Fruit fly (Drosophila melanogaster) whole organism, prepupa: Measurements from ENCODE around the gene CG10469.

Experiments
- CG10631 ChIP-seq: fragments of 200-800 bp; sonication (Bioruptor generic); optimal IDR thresholded peaks from 2 replicates; lab custom pipeline; 2016; ENCODE audit warnings: missing biosample characterization, missing genetic modification characterization
- CG10669 ChIP-seq: fragments of 200-800 bp; sonication (Bioruptor generic); optimal IDR thresholded peaks from 3 replicates; lab custom pipeline; 2018; ENCODE audit warnings: missing biosample characterization, mild to moderate bottlenecking, missing genetic modification characterization, moderate library complexity
- CG11294 ChIP-seq: fragments of 200-800 bp; sonication (Bioruptor generic); IDR thresholded peaks from 2 replicates; pipeline ENCODE4 v1.3.6; 2022; ENCODE audit warnings: missing biosample characterization, missing genetic modification characterization
- CG11902 ChIP-seq: fragments of 200-800 bp; sonication (Bioruptor generic); optimal IDR thresholded peaks from 3 replicates; lab custom pipeline; 2016; ENCODE audit warnings: missing biosample characterization, missing genetic modification characterization
- CG15336 ChIP-seq: fragments of 200-800 bp; sonication (Bioruptor generic); IDR thresholded peaks from 2 replicates; pipeline ENCODE4 v1.3.6; 2022; ENCODE audit warnings: missing biosample characterization, missing genetic modification characterization
- CG1621 ChIP-seq: fragments of 200-800 bp; sonication (Bioruptor generic); optimal IDR thresholded peaks from 3 replicates; lab custom pipeline; 2018; ENCODE audit warnings: missing biosample characterization, mild to moderate bottlenecking, missing genetic modification characterization
- CG16779 ChIP-seq: fragments of 200-800 bp; sonication (Bioruptor generic); optimal IDR thresholded peaks from 3 replicates; lab custom pipeline; 2017; ENCODE audit warnings: missing biosample characterization, mild to moderate bottlenecking, missing genetic modification characterization
- CG3032 ChIP-seq: fragments of 200-800 bp; optimal IDR thresholded peaks from 2 replicates; lab custom pipeline; 2019; ENCODE audit warnings: missing biosample characterization, mild to moderate bottlenecking, missing genetic modification characterization, moderate library complexity
- CG31627 ChIP-seq: fragments of 200-800 bp; sonication (Bioruptor generic); optimal IDR thresholded peaks from 3 replicates; lab custom pipeline; 2016; ENCODE audit warnings: missing biosample characterization, missing genetic modification characterization
- CG32006 ChIP-seq: fragments of 200-800 bp; sonication (Bioruptor generic); optimal IDR thresholded peaks from 3 replicates; lab custom pipeline; 2017; ENCODE audit warnings: missing biosample characterization, mild to moderate bottlenecking, missing genetic modification characterization
- CG34406 ChIP-seq: fragments of 200-800 bp; sonication (Bioruptor generic); optimal IDR thresholded peaks from 3 replicates; lab custom pipeline; 2016; ENCODE audit warnings: missing biosample characterization, missing genetic modification characterization
- CG3919 ChIP-seq: fragments of 200-800 bp; sonication (Bioruptor generic); optimal IDR thresholded peaks from 3 replicates; lab custom pipeline; 2016; ENCODE audit warnings: missing biosample characterization, missing genetic modification characterization
- CG4318 ChIP-seq: fragments of 200-800 bp; sonication (Bioruptor generic); optimal IDR thresholded peaks from 3 replicates; lab custom pipeline; 2017; ENCODE audit warnings: missing biosample characterization, mild to moderate bottlenecking, missing genetic modification characterization
- CG6163 ChIP-seq: fragments of 200-800 bp; sonication (Bioruptor generic); IDR thresholded peaks from 3 replicates; pipeline ENCODE4 v1.3.6; 2022; ENCODE audit warnings: missing biosample characterization, missing genetic modification characterization
- CG6276 ChIP-seq: fragments of 200-800 bp; sonication (Bioruptor generic); optimal IDR thresholded peaks from 2 replicates; lab custom pipeline; 2017; ENCODE audit warnings: missing biosample characterization, mild to moderate bottlenecking, missing genetic modification characterization
- CG6854 ChIP-seq: fragments of 200-800 bp; sonication (Bioruptor generic); optimal IDR thresholded peaks from 2 replicates; lab custom pipeline; 2017; ENCODE audit warnings: missing biosample characterization, mild to moderate bottlenecking, missing genetic modification characterization
- CG7368 ChIP-seq: fragments of 200-800 bp; sonication (Bioruptor generic); optimal IDR thresholded peaks from 3 replicates; lab custom pipeline; 2016; ENCODE audit warnings: missing biosample characterization, missing genetic modification characterization
- CG8119 ChIP-seq: fragments of 200-800 bp; sonication (Bioruptor generic); IDR thresholded peaks from 3 replicates; pipeline ENCODE4 v1.3.6; 2022; ENCODE audit warnings: missing biosample characterization, missing genetic modification characterization
- CG8632 ChIP-seq: fragments of 200-800 bp; sonication (Bioruptor generic); optimal IDR thresholded peaks from 3 replicates; lab custom pipeline; 2016; ENCODE audit warnings: missing biosample characterization, missing genetic modification characterization
- CG9139 ChIP-seq: fragments of 200-800 bp; sonication (Bioruptor generic); optimal IDR thresholded peaks from 3 replicates; lab custom pipeline; 2017; ENCODE audit warnings: missing biosample characterization, mild to moderate bottlenecking, missing genetic modification characterization
- Eip75B ChIP-seq: fragments of 200-800 bp; sonication (Bioruptor generic); optimal IDR thresholded peaks from 3 replicates; lab custom pipeline; 2016; ENCODE audit warnings: missing biosample characterization, missing genetic modification characterization
- Eip78C ChIP-seq: fragments of 200-800 bp; sonication (Bioruptor generic); peaks from one replicate; lab custom pipeline; 2016; ENCODE audit warnings: missing biosample characterization, missing genetic modification characterization
- Ets21C ChIP-seq: fragments of 200-800 bp; sonication (Bioruptor generic); optimal IDR thresholded peaks from 3 replicates; lab custom pipeline; 2016; ENCODE audit warnings: missing biosample characterization, missing genetic modification characterization
- Ets96B ChIP-seq: fragments of 200-800 bp; optimal IDR thresholded peaks from 2 replicates; lab custom pipeline; 2019; ENCODE audit warnings: missing biosample characterization, mild to moderate bottlenecking, missing genetic modification characterization, moderate library complexity
- Gug ChIP-seq: fragments of 200-800 bp; sonication (Bioruptor generic); IDR thresholded peaks from 2 replicates; pipeline ENCODE4 v1.3.6; 2022; ENCODE audit warnings: missing biosample characterization, missing genetic modification characterization
- Hr38 ChIP-seq: sonication (Bioruptor generic); optimal IDR thresholded peaks from 2 replicates; lab custom pipeline; 2016; ENCODE audit warnings: missing biosample characterization, missing genetic modification characterization
- Hr39 ChIP-seq: fragments of 200-800 bp; sonication (Bioruptor generic); optimal IDR thresholded peaks from 2 replicates; lab custom pipeline; 2016; ENCODE audit warnings: missing biosample characterization, missing genetic modification characterization
- Lpt ChIP-seq: fragments of 200-800 bp; sonication (Bioruptor generic); optimal IDR thresholded peaks from 3 replicates; lab custom pipeline; 2016; ENCODE audit warnings: missing biosample characterization, missing genetic modification characterization
- Met ChIP-seq: fragments of 200-800 bp; sonication (Bioruptor generic); optimal IDR thresholded peaks from 3 replicates; lab custom pipeline; 2016; ENCODE audit warnings: missing biosample characterization, missing genetic modification characterization
- OdsH ChIP-seq: fragments of 200-800 bp; sonication (Bioruptor generic); optimal IDR thresholded peaks from 3 replicates; lab custom pipeline; 2016; ENCODE audit warnings: missing biosample characterization, missing genetic modification characterization
- Smox ChIP-seq: fragments of 200-800 bp; sonication (Bioruptor generic); optimal IDR thresholded peaks from 3 replicates; lab custom pipeline; 2016; ENCODE audit warnings: missing biosample characterization, missing genetic modification characterization
- Sox102F ChIP-seq: fragments of 200-800 bp; sonication (Bioruptor generic); optimal IDR thresholded peaks from 2 replicates; lab custom pipeline; 2016; ENCODE audit warnings: missing biosample characterization, mild to moderate bottlenecking, missing genetic modification characterization
- Sox14 ChIP-seq: fragments of 200-800 bp; sonication (Bioruptor generic); optimal IDR thresholded peaks from 3 replicates; lab custom pipeline; 2016; ENCODE audit warnings: missing biosample characterization, missing genetic modification characterization
- Sox15 ChIP-seq: fragments of 200-800 bp; sonication (Bioruptor generic); optimal IDR thresholded peaks from 3 replicates; lab custom pipeline; 2016; ENCODE audit warnings: missing biosample characterization, missing genetic modification characterization
- achi ChIP-seq: fragments of 200-800 bp; sonication (Bioruptor generic); optimal IDR thresholded peaks from 3 replicates; lab custom pipeline; 2016; ENCODE audit warnings: missing biosample characterization, missing genetic modification characterization
- acj6 ChIP-seq: fragments of 200-800 bp; sonication (Bioruptor generic); optimal IDR thresholded peaks from 3 replicates; lab custom pipeline; 2016; ENCODE audit warnings: missing biosample characterization, missing genetic modification characterization
- cyc ChIP-seq: fragments of 200-800 bp; sonication (Bioruptor generic); optimal IDR thresholded peaks from 3 replicates; lab custom pipeline; 2016; ENCODE audit warnings: missing biosample characterization, missing genetic modification characterization
- dac ChIP-seq: fragments of 200-800 bp; sonication (Bioruptor generic); optimal IDR thresholded peaks from 2 replicates; lab custom pipeline; 2017; ENCODE audit warnings: missing biosample characterization, mild to moderate bottlenecking, missing genetic modification characterization
- dsx ChIP-seq: fragments of 200-800 bp; optimal IDR thresholded peaks from 3 replicates; lab custom pipeline; 2019; ENCODE audit warnings: missing biosample characterization, mild to moderate bottlenecking, missing genetic modification characterization, moderate library complexity; ENCODE audit not compliant: poor library complexity, severe bottlenecking
- esn ChIP-seq: fragments of 200-800 bp; sonication (Bioruptor generic); optimal IDR thresholded peaks from 2 replicates; lab custom pipeline; 2016; ENCODE audit warnings: missing biosample characterization, mild to moderate bottlenecking, missing genetic modification characterization, moderate library complexity
- fd59A ChIP-seq: fragments of 200-800 bp; sonication (Bioruptor generic); optimal IDR thresholded peaks from 2 replicates; lab custom pipeline; 2017; ENCODE audit warnings: missing biosample characterization, mild to moderate bottlenecking, missing genetic modification characterization, missing genetic modification reagents
- fd85E ChIP-seq: fragments of 200-800 bp; sonication (Bioruptor generic); optimal IDR thresholded peaks from 3 replicates; lab custom pipeline; 2016; ENCODE audit warnings: missing biosample characterization, missing genetic modification characterization
- fkh ChIP-seq: fragments of 200-800 bp; sonication (Bioruptor generic); optimal IDR thresholded peaks from 3 replicates; lab custom pipeline; 2017; ENCODE audit warnings: missing biosample characterization, mild to moderate bottlenecking, missing genetic modification characterization, moderate library complexity
- lz ChIP-seq: fragments of 200-800 bp; sonication (Bioruptor generic); optimal IDR thresholded peaks from 3 replicates; lab custom pipeline; 2016; ENCODE audit warnings: missing biosample characterization, missing genetic modification characterization
- net ChIP-seq: fragments of 200-800 bp; sonication (Bioruptor generic); optimal IDR thresholded peaks from 3 replicates; lab custom pipeline; 2016; ENCODE audit warnings: missing biosample characterization, missing genetic modification characterization
- salr ChIP-seq, 2 experiments: fragments of 200-800 bp; sonication (Bioruptor generic); optimal IDR thresholded peaks; 3 replicates each; lab custom pipeline; 2016 to 2018; ENCODE audit warnings: missing biosample characterization in 2 of 2, missing genetic modification characterization in 2 of 2, mild to moderate bottlenecking in 1 of 2
- svp ChIP-seq: fragments of 200-800 bp; sonication (Bioruptor generic); peaks from one replicate; lab custom pipeline; 2016; ENCODE audit warnings: missing biosample characterization, missing genetic modification characterization
- vri ChIP-seq: fragments of 200-800 bp; sonication (Bioruptor generic); optimal IDR thresholded peaks from 3 replicates; lab custom pipeline; 2016; ENCODE audit warnings: missing biosample characterization, mild to moderate bottlenecking, missing genetic modification characterization

The CG10469 gene

DNA sequence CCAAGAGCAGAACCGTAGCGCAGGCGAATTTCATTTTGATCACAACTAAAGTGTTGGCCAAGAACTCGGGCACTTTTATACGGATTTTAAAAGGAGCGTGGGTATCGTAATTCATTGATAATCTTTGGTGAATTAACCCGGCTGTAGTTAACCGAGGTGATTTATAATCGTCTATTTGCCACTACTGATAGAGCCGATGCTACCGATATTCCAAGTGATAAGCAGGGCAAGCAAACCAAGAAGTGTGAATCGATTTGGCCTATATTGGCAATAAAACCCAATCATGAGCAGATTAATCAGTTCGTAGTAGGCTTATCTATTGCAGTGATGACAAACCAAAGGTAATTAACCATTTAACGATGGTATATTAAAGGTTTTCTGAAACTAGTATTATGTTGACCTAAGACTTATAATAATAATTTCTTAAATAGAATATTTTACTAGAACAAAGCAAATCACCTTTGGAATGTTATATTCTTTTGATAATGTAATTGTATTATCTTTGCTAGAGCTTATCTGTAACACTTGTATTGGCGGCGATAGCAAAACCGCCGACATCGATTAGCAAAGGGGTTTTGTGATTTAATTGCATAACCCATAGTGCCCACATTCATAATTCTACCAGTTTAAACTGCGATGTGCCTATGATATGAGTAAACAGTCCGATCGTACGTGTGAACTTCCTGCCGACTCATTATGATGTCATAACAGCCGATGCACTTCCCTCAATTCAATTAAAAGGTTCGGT is 30.1 kb downstream of the CG10469 start, which contains the start of gene CG10472:
TSS of gene CG10472 (minus strand) at position 51 of the 748 bp plus-strand sequence.
- TF ChIP-seq CG6163 (GFP tag; lab: Robert Waterston, UW) (no peak), CG3032 (tag; lab: Kevin White, UChicago) (no peak), CG32006 (GFP tag; lab: Kevin White, UChicago) (no peak), fd59A (GFP tag; lab: Kevin White, UChicago) (no peak), Sox15 (GFP tag; lab: Kevin White, UChicago) (no peak), CG6276 (GFP tag; lab: Kevin White, UChicago) (no peak), CG6854 (GFP tag; lab: Kevin White, UChicago) (no peak), vri (GFP tag; lab: Kevin White, UChicago) (peak; percentile 74), Ets96B (tag; lab: Kevin White, UChicago) (no peak)
- TF ChIP-seq, all 60 proteins: peak for 1

DNA sequence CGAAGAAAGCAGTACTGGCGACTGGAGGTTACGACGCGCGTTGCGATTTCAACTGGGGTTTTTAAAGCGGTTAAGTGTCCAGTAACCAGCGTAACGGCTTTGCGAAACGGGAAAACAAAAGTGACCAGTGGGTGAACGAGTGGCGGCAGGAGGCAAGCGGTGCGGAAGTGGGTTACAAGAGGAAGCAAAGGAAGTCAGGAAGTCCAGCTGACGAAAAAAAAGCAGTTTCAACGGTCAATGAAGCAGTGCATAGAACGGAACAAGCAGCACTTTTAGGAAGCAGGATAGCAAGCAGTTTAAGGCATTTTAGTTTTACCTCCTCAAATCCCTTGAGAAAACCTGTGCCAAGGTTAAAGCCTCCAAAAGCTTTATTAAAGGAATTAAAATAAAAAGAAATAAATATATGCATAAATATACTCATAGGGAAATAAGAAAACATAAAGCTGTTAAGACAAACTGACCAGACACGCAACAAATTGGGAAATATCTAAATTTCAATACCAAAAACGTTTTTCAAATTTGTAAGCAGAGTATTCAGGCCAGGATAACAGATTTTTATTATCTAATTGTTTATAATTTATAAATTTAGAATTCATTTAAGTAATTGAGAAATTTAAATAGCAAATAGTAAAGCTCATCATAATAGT is 33.9 kb downstream of the CG10469 start, which contains the start of gene CG6592:
TSS of gene CG6592 (plus strand) at position 597 of the 647 bp plus-strand sequence.
- TF ChIP-seq vri (GFP tag; lab: Kevin White, UChicago) (no peak), CG11294 (GFP tag; lab: Robert Waterston, UW) (no peak), Ets21C (GFP tag; lab: Kevin White, UChicago) (no peak), CG3919 (GFP tag; lab: Kevin White, UChicago) (peak; percentile 21), CG4318 (GFP tag; lab: Kevin White, UChicago) (no peak), esn (GFP tag; lab: Kevin White, UChicago) (peak; percentile 23), dac (no peak), Hr39 (peak; percentile 21), Ets96B (tag; lab: Kevin White, UChicago) (no peak), lz (GFP tag; lab: Kevin White, UChicago) (no peak), fd59A (GFP tag; lab: Kevin White, UChicago) (peak; percentile 20), CG10669 (GFP tag; lab: Kevin White, UChicago) (peak; percentile 20), Gug (GFP tag; lab: Robert Waterston, UW) (no peak), Met (GFP tag; lab: Kevin White, UChicago) (peak; percentile 12), CG34406 (GFP tag; lab: Kevin White, UChicago) (no peak), CG15336 (no peak), CG32006 (GFP tag; lab: Kevin White, UChicago) (no peak), cyc (GFP tag; lab: Kevin White, UChicago) (no peak), Sox14 (GFP tag; lab: Kevin White, UChicago) (no peak), salr (GFP tag; optimal IDR thresholded peaks at IDR 0.05; lab: Kevin White, UChicago) (peak in 1 of 2 experiments; percentile 46), CG8632 (GFP tag; lab: Kevin White, UChicago) (no peak), Smox (GFP tag; lab: Kevin White, UChicago) (no peak), dsx (GFP tag; lab: Kevin White, UChicago) (no peak), Eip75B (GFP tag; lab: Kevin White, UChicago) (no peak), fd85E (no peak), Lpt (GFP tag; lab: Kevin White, UChicago) (no peak), Sox15 (GFP tag; lab: Kevin White, UChicago) (no peak), net (GFP tag; lab: Kevin White, UChicago) (no peak), CG31627 (GFP tag; lab: Kevin White, UChicago) (peak; percentile 20), CG10631 (GFP tag; lab: Kevin White, UChicago) (no peak), Hr38 (GFP tag; lab: Kevin White, UChicago) (no peak), achi (GFP tag; lab: Kevin White, UChicago) (no peak), svp (GFP tag; lab: Kevin White, UChicago) (no peak), CG1621 (tag; lab: Kevin White, UChicago) (peak; percentile 34), OdsH (GFP tag; lab: Kevin White, UChicago) (peak; percentile 9), acj6 (GFP tag; lab: Kevin White, UChicago) (peak; percentile 20), CG11902 (GFP tag; lab: Kevin White, UChicago) (no peak), CG7368 (GFP tag; lab: Kevin White, UChicago) (no peak), CG8119 (no peak), CG9139 (GFP tag; lab: Kevin White, UChicago) (no peak), fkh (GFP tag; lab: Kevin White, UChicago) (no peak), CG16779 (tag; lab: Kevin White, UChicago) (no peak), Sox102F (GFP tag; lab: Kevin White, UChicago) (no peak), Eip78C (GFP tag; lab: Kevin White, UChicago) (peak; percentile 68)
